Worm (Caenorhabditis elegans): ENCODE results near the gene srh-275.

DNA sequence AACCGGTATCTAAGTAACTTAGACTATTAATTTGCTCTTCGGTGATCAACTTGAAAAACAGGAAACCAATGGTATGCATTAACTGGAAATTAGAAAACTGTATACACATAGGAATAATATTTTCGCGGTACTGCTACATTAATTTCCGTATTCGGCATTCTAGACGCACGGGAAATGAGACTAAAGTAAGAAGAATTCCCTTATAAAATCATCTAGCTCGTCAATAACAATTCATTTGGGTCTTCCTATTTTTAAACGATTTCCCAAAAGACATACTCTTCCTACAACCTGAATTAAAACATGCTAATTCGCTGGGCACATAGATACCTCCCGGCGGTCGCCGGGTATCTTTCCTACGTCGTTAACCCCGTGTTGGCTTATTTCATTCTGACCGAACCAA, 49.6 kb downstream of the srh-275 start, which contains the start of gene srj-13:
- TF ChIP-seq lsy-2 (tag; optimal IDR thresholded peaks at IDR 0.05) = no peak
- no peak for TF ChIP-seq lin-13 (tag; optimal IDR thresholded peaks at IDR 0.05)
- no peak for TF ChIP-seq unc-39 (tag; optimal IDR thresholded peaks at IDR 0.05)
- no peak for TF ChIP-seq blmp-1 (tag; optimal IDR thresholded peaks at IDR 0.05)
